Worm (Caenorhabditis elegans) whole organism, L3 larva: ENCODE data around the gene T09A5.4.

Experiments
- ceh-16 ChIP-seq: sonication (generic microtip); optimal IDR thresholded peaks from 2 replicates; lab custom pipeline; 2017; ENCODE audit warnings: missing biosample characterization, missing genetic modification characterization
- ceh-82 ChIP-seq: fragments of 150-350 bp; optimal IDR thresholded peaks from 2 replicates; lab custom pipeline; 2014; ENCODE audit warnings: missing biosample characterization, missing genetic modification characterization
- elt-3 ChIP-seq, 3 experiments: fragments of 150-350 bp in 1 of 3; sonication (generic microtip) in 2 of 3; optimal IDR thresholded peaks; 2 replicates in 2 of 3; 4 replicates in 1 of 3; lab custom pipeline; 2014 to 2017; ENCODE audit warnings: missing biosample characterization in 3 of 3, missing genetic modification characterization in 3 of 3
- lin-39 ChIP-seq: fragments of 150-350 bp; optimal IDR thresholded peaks from 2 replicates; lab custom pipeline; 2018; ENCODE audit warnings: missing biosample characterization, missing genetic modification reagents, missing genetic modification characterization
- mdl-1 ChIP-seq: fragments of 150-350 bp; optimal IDR thresholded peaks from 2 replicates; lab custom pipeline; 2014; ENCODE audit warnings: missing biosample characterization, missing genetic modification characterization
- nfya-1 ChIP-seq: sonication (generic microtip); optimal IDR thresholded peaks from 2 replicates; lab custom pipeline; 2017; ENCODE audit warnings: missing genetic modification characterization, mild to moderate bottlenecking, missing compliant biosample characterization, antibody characterized with exemption, moderate library complexity; ENCODE audit not compliant: insufficient read depth
- nhr-11 ChIP-seq: fragments of 150-350 bp; optimal IDR thresholded peaks from 2 replicates; lab custom pipeline; 2014; ENCODE audit warnings: missing biosample characterization, missing genetic modification characterization
- nhr-12 ChIP-seq: fragments of 150-350 bp; optimal IDR thresholded peaks from 2 replicates; lab custom pipeline; 2014; ENCODE audit warnings: missing biosample characterization, missing genetic modification characterization
- pqm-1 ChIP-seq: fragments of 150-350 bp; optimal IDR thresholded peaks from 2 replicates; lab custom pipeline; 2017; ENCODE audit warnings: missing biosample characterization, missing genetic modification characterization, inconsistent platforms
- snpc-4 ChIP-seq: fragments of 150-350 bp; optimal IDR thresholded peaks from 2 replicates; lab custom pipeline; 2014; ENCODE audit warnings: missing biosample characterization, missing genetic modification characterization
- unc-39 ChIP-seq: sonication (generic microtip); optimal IDR thresholded peaks from 4 replicates; lab custom pipeline; 2017; ENCODE audit warnings: missing biosample characterization, missing genetic modification characterization
- unc-62 ChIP-seq: fragments of 150-350 bp; sonication (generic microtip); optimal IDR thresholded peaks from 4 replicates; lab custom pipeline; 2014; ENCODE audit warnings: missing biosample characterization, missing genetic modification reagents, missing genetic modification characterization
- zag-1 ChIP-seq: fragments of 150-350 bp; optimal IDR thresholded peaks from 2 replicates; lab custom pipeline; 2014; ENCODE audit warnings: missing biosample characterization, missing genetic modification characterization

- TF ChIP-seq snpc-4 (tag; lab: Kevin White, UChicago) (no peak), lin-39 (tag; lab: Kevin White, UChicago) (no peak), ceh-16 (tag; lab: Kevin White, UChicago) (no peak), nhr-11 (tag; lab: Kevin White, UChicago) (no peak), pqm-1 (tag; lab: Kevin White, UChicago) (no peak), zag-1 (tag; lab: Kevin White, UChicago) (no peak), nhr-12 (tag; lab: Kevin White, UChicago) (no peak), ceh-82 (tag; lab: Kevin White, UChicago) (no peak), unc-39 (no peak), mdl-1 (tag; lab: Kevin White, UChicago) (no peak), unc-62 (no peak), elt-3 (tag; optimal IDR thresholded peaks at IDR 0.05; lab: Kevin White, UChicago) (no peak), nfya-1 (tag; lab: Kevin White, UChicago) (no peak)
Observed at ce11 chrII:7850575-7850974, 4.6 kb downstream of the T09A5.4 start.
